In genomic region chrII:1928578-1928977, ce11 we compare ENCODE assay signal across 3 worm cellular contexts.
TF ChIP-seq lines count a peak whose summit lies in the region.

No protein-coding gene starts in this region.

TF ChIP-seq in whole organism, L1 larva, 84 proteins besides CTCF, POLR2A, EP300 and RAD21:
- TF ChIP-seq efl-1 (optimal IDR thresholded peaks at IDR 0.05; lab: Kevin White, UChicago) (peak in 1 of 2 experiments; percentile 52), efl-1 (GFP tag; optimal IDR thresholded peaks at IDR 0.05 in 1 of 2; lab: Kevin White, UChicago) (peak; percentile 60 to 94), dpl-1 (GFP tag; optimal IDR thresholded peaks at IDR 0.05; lab: Kevin White, UChicago) (peak; percentile 20 to 54 (median 53)), nhr-28 (tag; optimal IDR thresholded peaks at IDR 0.05; lab: Kevin White, UChicago) (no peak), lin-35 (GFP tag; optimal IDR thresholded peaks at IDR 0.05; lab: Kevin White, UChicago) (peak; percentile 5 to 56)

TF ChIP-seq in whole organism, L4 larva, 104 proteins besides CTCF, POLR2A, EP300 and RAD21:
- TF ChIP-seq php-3 (GFP tag; IDR thresholded peaks at IDR 0.05; lab: Robert Waterston, UW) (no peak), hif-1 (tag; optimal IDR thresholded peaks at IDR 0.05; lab: Kevin White, UChicago) (no peak), lin-38 (GFP tag; IDR thresholded peaks at IDR 0.05; lab: Robert Waterston, UW) (peak; percentile 30; the same call in 1 of the 2 replicates), T26A8.4 (GFP tag; IDR thresholded peaks at IDR 0.05; lab: Robert Waterston, UW) (no peak), duxl-1 (tag; optimal IDR thresholded peaks at IDR 0.05; lab: Kevin White, UChicago; ENCODE audit: poor library complexity) (no peak), Y48G9A.11 (GFP tag; IDR thresholded peaks at IDR 0.05; lab: Robert Waterston, UW) (no peak), mes-2 (tag; optimal IDR thresholded peaks at IDR 0.05; lab: Kevin White, UChicago; ENCODE audit: poor library complexity, severe bottlenecking) (no peak), ceh-28 (tag; optimal IDR thresholded peaks at IDR 0.05; lab: Kevin White, UChicago) (no peak), aha-1 (tag; lab: Kevin White, UChicago) (peak; percentile 25), nhr-48 (tag; optimal IDR thresholded peaks at IDR 0.05; lab: Kevin White, UChicago) (no peak), ceh-62 (tag; optimal IDR thresholded peaks at IDR 0.05; lab: Kevin White, UChicago) (no peak), Y5F2A.4 (GFP tag; optimal IDR thresholded peaks at IDR 0.05; lab: Kevin White, UChicago) (no peak), dmd-9 (GFP tag; IDR thresholded peaks at IDR 0.05; lab: Robert Waterston, UW) (no peak), zip-2 (tag; optimal IDR thresholded peaks at IDR 0.05; lab: Kevin White, UChicago) (no peak), zag-1 (tag; optimal IDR thresholded peaks at IDR 0.05; lab: Kevin White, UChicago) (no peak), nhr-76 (tag; optimal IDR thresholded peaks at IDR 0.05; lab: Kevin White, UChicago) (no peak)

TF ChIP-seq in whole organism, young adult, 124 proteins besides CTCF, POLR2A, EP300 and RAD21:
- TF ChIP-seq F57C9.4 (tag; optimal IDR thresholded peaks at IDR 0.05; lab: Kevin White, UChicago) (no peak), nhr-120 (GFP tag; IDR thresholded peaks at IDR 0.05; lab: Robert Waterston, UW) (no peak), cebp-2 (GFP tag; IDR thresholded peaks at IDR 0.05; lab: Robert Waterston, UW) (no peak), rec-8 (tag; optimal IDR thresholded peaks at IDR 0.05; lab: Kevin White, UChicago) (no peak), efl-1 (GFP tag; optimal IDR thresholded peaks at IDR 0.05; lab: Kevin White, UChicago) (peak; percentile 19)
